Worm (Caenorhabditis elegans): Measurements from ENCODE around the gene H35N09.1.

Gene H35N09.1

DNA sequence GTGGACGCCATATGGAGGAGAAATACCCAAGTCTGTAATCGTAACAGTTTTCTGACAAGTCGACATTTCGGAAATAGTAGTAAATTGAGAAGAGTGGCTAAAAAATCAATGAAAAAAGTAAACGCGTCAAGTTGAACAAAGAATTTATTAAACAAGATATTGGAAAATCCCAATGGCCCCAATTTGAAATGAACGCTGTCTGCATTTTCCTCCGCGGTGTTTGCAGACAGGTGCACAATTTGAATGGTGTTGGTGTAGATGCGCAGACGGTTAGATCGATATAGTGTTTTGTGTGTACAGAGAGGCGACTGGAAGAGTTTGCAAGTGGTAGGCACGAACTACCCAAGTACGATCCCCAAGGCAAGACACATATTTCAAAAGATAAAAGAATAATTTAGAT, at the start of gene H35N09.1, which contains the start of gene H35N09.2:
Gene H35N09.1, plus strand, starts transcription at position 335 of the 400 bp plus-strand sequence.
Gene H35N09.2, minus strand, starts transcription at position 54 of the 400 bp plus-strand sequence.
- TF ChIP-seq tab-1 (GFP tag; IDR thresholded peaks at IDR 0.05) = no peak
- no peak for TF ChIP-seq ztf-29 (GFP tag; IDR thresholded peaks at IDR 0.05)
- no peak for TF ChIP-seq ztf-23 (GFP tag; IDR thresholded peaks at IDR 0.05)
- TF ChIP-seq ref-1 (GFP tag; conservative IDR thresholded peaks at IDR 0.05) = no peak
- TF ChIP-seq cog-1 (tag; optimal IDR thresholded peaks at IDR 0.05) = no peak
- no peak for TF ChIP-seq flt-1 (GFP tag; IDR thresholded peaks at IDR 0.05)
- no peak for TF ChIP-seq med-1 (GFP tag; optimal IDR thresholded peaks at IDR 0.05; ENCODE audit: insufficient read depth)

DNA sequence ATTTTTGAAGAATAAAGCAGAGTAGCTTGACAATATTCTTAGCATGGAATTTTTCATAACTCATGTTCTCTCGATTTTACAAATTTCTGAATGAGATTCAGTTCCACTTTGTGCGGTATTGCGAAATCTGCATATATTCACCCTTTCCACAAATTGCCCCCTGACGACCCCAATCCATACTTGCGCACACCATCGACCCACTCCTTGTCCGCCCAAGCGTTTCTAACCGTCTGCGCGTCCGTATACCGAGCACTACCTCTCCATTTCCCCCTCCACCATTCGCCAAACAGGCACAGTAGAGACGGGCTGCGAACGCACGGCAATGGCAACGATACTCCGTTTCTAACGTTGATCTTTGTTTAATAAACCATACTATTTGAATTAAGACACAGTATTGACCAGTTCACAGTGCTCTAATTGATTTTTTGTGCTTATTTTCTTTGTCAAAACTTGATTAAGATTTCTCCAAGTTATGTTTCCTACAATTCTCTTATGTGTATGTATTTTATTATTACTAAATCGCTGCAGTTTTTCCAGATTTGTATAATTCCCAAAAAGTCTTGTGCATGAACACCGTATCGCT, 48.4 kb upstream of the H35N09.1 start, which contains the start of gene utx-1:
Gene utx-1, plus strand, starts transcription at position 533 of the 583 bp plus-strand sequence.
- TF ChIP-seq med-1 (GFP tag; optimal IDR thresholded peaks at IDR 0.05; ENCODE audit: insufficient read depth) (no peak), ref-1 (GFP tag; conservative IDR thresholded peaks at IDR 0.05) (no peak), T22C8.4 (GFP tag; IDR thresholded peaks at IDR 0.05) (peak; percentile 54; the same call in 1 of the 2 replicates), cog-1 (tag; optimal IDR thresholded peaks at IDR 0.05) (peak; percentile 3), ztf-23 (GFP tag; IDR thresholded peaks at IDR 0.05) (no peak), flt-1 (GFP tag; IDR thresholded peaks at IDR 0.05) (no peak), klf-2 (GFP tag; conservative IDR thresholded peaks at IDR 0.05) (no peak), tab-1 (GFP tag; IDR thresholded peaks at IDR 0.05) (peak; percentile 8; the same call in 1 of the 2 replicates), ztf-29 (GFP tag; IDR thresholded peaks at IDR 0.05) (no peak)

ce11 chrX:8562586-8562985, 42.6 kb upstream of the H35N09.1 start:
- no peak for TF ChIP-seq ztf-29 (GFP tag; IDR thresholded peaks at IDR 0.05)
- TF ChIP-seq ztf-23 (GFP tag; IDR thresholded peaks at IDR 0.05) = no peak
- no peak for TF ChIP-seq T22C8.4 (GFP tag; IDR thresholded peaks at IDR 0.05)

DNA sequence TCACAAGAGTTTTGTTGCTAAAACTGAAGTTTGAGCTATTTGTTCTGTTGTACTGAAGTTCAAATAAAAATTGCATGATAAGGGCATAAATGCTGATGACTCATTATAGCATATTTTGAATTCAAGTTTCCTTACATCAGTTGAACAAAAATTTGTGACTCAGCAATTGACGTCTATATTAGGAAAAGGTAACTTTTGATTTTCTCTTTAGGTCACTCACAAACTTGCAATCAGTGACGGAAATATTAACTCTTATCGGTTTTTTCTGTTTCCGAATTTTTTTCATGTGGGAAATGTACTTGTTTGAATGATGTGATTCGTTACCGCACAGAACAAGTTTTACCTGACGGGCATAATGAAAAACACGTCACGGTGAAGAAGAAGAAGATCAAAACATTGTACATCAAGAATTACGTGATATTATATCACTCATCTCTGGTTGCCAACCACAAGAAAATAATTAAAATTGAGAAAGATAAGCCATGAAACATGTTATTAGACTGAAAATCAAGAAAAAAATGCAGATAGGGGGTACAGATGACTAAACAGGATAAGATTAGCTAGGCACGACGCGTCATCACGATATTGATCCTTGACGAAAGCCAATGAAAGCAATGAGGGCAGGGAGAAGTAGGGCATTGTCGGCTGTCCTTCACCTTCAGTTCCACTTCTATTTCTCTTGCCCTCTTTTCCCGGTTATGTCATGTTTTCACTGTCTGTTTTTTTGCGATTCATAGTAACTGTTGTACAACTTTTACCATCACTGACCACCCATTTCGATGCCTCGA, 41.3 kb upstream of the H35N09.1 start:
- TF ChIP-seq ref-1 (GFP tag; conservative IDR thresholded peaks at IDR 0.05) (no peak), T22C8.4 (GFP tag; IDR thresholded peaks at IDR 0.05) (no peak), tab-1 (GFP tag; IDR thresholded peaks at IDR 0.05) (no peak), klf-2 (GFP tag; conservative IDR thresholded peaks at IDR 0.05) (no peak), ztf-23 (GFP tag; IDR thresholded peaks at IDR 0.05) (no peak), ztf-29 (GFP tag; IDR thresholded peaks at IDR 0.05) (no peak), flt-1 (GFP tag; IDR thresholded peaks at IDR 0.05) (no peak), cog-1 (tag; optimal IDR thresholded peaks at IDR 0.05) (no peak), med-1 (GFP tag; optimal IDR thresholded peaks at IDR 0.05; ENCODE audit: insufficient read depth) (no peak)

ce11 chrX:8564451-8564795, 40.7 kb upstream of the H35N09.1 start:
- TF ChIP-seq flt-1 (GFP tag; IDR thresholded peaks at IDR 0.05) (no peak), ref-1 (GFP tag; conservative IDR thresholded peaks at IDR 0.05) (no peak), T22C8.4 (GFP tag; IDR thresholded peaks at IDR 0.05) (no peak), tab-1 (GFP tag; IDR thresholded peaks at IDR 0.05) (no peak), ztf-23 (GFP tag; IDR thresholded peaks at IDR 0.05) (no peak), ztf-29 (GFP tag; IDR thresholded peaks at IDR 0.05) (no peak), med-1 (GFP tag; optimal IDR thresholded peaks at IDR 0.05; ENCODE audit: insufficient read depth) (no peak), cog-1 (tag; optimal IDR thresholded peaks at IDR 0.05) (no peak), klf-2 (GFP tag; conservative IDR thresholded peaks at IDR 0.05) (no peak)

ce11 chrX:8565810-8566416, 39.2 kb upstream of the H35N09.1 start:
- no peak for TF ChIP-seq cog-1 (tag; optimal IDR thresholded peaks at IDR 0.05)
- no peak for TF ChIP-seq T22C8.4 (GFP tag; IDR thresholded peaks at IDR 0.05)
- no peak for TF ChIP-seq flt-1 (GFP tag; IDR thresholded peaks at IDR 0.05)
- 0 out of 2 replicates have a peak, but pooled peaks have one; percentile 31 for TF ChIP-seq ztf-23 (GFP tag; IDR thresholded peaks at IDR 0.05)
- TF ChIP-seq ref-1 (GFP tag; conservative IDR thresholded peaks at IDR 0.05) = no peak

- TF ChIP-seq ref-1 (GFP tag; conservative IDR thresholded peaks at IDR 0.05) = no peak
- TF ChIP-seq T22C8.4 (GFP tag; IDR thresholded peaks at IDR 0.05) = no peak
- TF ChIP-seq flt-1 (GFP tag; IDR thresholded peaks at IDR 0.05) = no peak
- TF ChIP-seq ztf-29 (GFP tag; IDR thresholded peaks at IDR 0.05) = no peak
- no peak for TF ChIP-seq tab-1 (GFP tag; IDR thresholded peaks at IDR 0.05)
- no peak for TF ChIP-seq ztf-23 (GFP tag; IDR thresholded peaks at IDR 0.05)
- no peak for TF ChIP-seq cog-1 (tag; optimal IDR thresholded peaks at IDR 0.05)
- no peak for TF ChIP-seq klf-2 (GFP tag; conservative IDR thresholded peaks at IDR 0.05)
- no peak for TF ChIP-seq med-1 (GFP tag; optimal IDR thresholded peaks at IDR 0.05; ENCODE audit: insufficient read depth)
Measured at ce11 chrX:8566521-8567032, 38.6 kb upstream of the H35N09.1 start.

DNA sequence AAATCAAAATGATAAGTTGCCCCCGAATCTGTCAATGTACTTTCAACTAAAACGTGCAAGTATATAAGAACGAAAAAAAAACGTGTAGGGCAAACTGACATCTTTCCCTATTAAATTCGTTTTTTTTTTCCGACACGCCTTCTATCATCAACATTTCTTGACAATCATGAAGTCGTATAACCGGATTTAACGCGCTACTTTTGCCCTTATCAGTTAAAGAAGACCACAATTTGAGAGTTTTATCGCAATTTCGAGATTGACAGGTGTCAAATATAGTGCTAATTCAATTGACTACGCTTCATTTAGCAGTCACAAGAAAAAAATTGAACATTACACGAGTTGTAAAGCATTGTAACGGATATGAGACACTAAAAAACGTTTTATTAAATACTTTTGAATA, 38.0 kb upstream of the H35N09.1 start:
- TF ChIP-seq tab-1 (GFP tag; IDR thresholded peaks at IDR 0.05) = no peak
- TF ChIP-seq ztf-23 (GFP tag; IDR thresholded peaks at IDR 0.05) = no peak
- TF ChIP-seq flt-1 (GFP tag; IDR thresholded peaks at IDR 0.05) = no peak
- TF ChIP-seq cog-1 (tag; optimal IDR thresholded peaks at IDR 0.05) = no peak
- no peak for TF ChIP-seq T22C8.4 (GFP tag; IDR thresholded peaks at IDR 0.05)
- TF ChIP-seq ref-1 (GFP tag; conservative IDR thresholded peaks at IDR 0.05) = no peak
- TF ChIP-seq ztf-29 (GFP tag; IDR thresholded peaks at IDR 0.05) = no peak
- TF ChIP-seq klf-2 (GFP tag; conservative IDR thresholded peaks at IDR 0.05) = no peak
- no peak for TF ChIP-seq med-1 (GFP tag; optimal IDR thresholded peaks at IDR 0.05; ENCODE audit: insufficient read depth)

- TF ChIP-seq cog-1 (tag; optimal IDR thresholded peaks at IDR 0.05) = no peak
Measured at ce11 chrX:8567823-8568314, 37.3 kb upstream of the H35N09.1 start.

All from whole organism, midembryonic.